Worm (Caenorhabditis elegans): ENCODE results near the gene Y69A2AR.28.

Gene Y69A2AR.28

ce11 chrIV:2639666-2640273 lies 26.9 kb upstream of the Y69A2AR.28 start (continued):
- TF ChIP-seq nhr-41 (GFP tag; IDR thresholded peaks at IDR 0.05) = peak; percentile 94; the same call in 1 of the 2 replicates
- TF ChIP-seq egl-27 (tag; optimal IDR thresholded peaks at IDR 0.05) = no peak
- TF ChIP-seq lin-13 (GFP tag; optimal IDR thresholded peaks at IDR 0.05) = no peak
- peak; percentile 88 for TF ChIP-seq Y48G9A.11 (GFP tag; IDR thresholded peaks at IDR 0.05)
- no peak for TF ChIP-seq nhr-76 (tag; optimal IDR thresholded peaks at IDR 0.05)
- TF ChIP-seq nhr-102 (tag; optimal IDR thresholded peaks at IDR 0.05) = peak; percentile 68
- peak; percentile 76 for TF ChIP-seq tra-1 (GFP tag; IDR thresholded peaks at IDR 0.05)
- TF ChIP-seq daf-16 (GFP tag; optimal IDR thresholded peaks at IDR 0.05) = peak in 1 of 2 experiments; percentile 77
- peak; percentile 37 for TF ChIP-seq daf-16 (tag; optimal IDR thresholded peaks at IDR 0.05)
- TF ChIP-seq lin-29 (GFP tag; IDR thresholded peaks at IDR 0.05) = peak; percentile 35; the same call in 1 of the 2 replicates
- TF ChIP-seq unc-39 (tag; optimal IDR thresholded peaks at IDR 0.05) = no peak
- TF ChIP-seq ceh-44 (GFP tag; IDR thresholded peaks at IDR 0.05) = peak; percentile 85
- TF ChIP-seq T20F7.1 (GFP tag; optimal IDR thresholded peaks at IDR 0.05) = peak; percentile 0
- TF ChIP-seq F37D6.2 (tag; optimal IDR thresholded peaks at IDR 0.05) = peak; percentile 40
- TF ChIP-seq F10B5.3 (tag; optimal IDR thresholded peaks at IDR 0.05) = no peak
- TF ChIP-seq lin-39 (tag; optimal IDR thresholded peaks at IDR 0.05) = no peak
- no peak for TF ChIP-seq zfp-2 (tag; optimal IDR thresholded peaks at IDR 0.05)
- no peak for TF ChIP-seq fkh-10 (GFP tag; optimal IDR thresholded peaks at IDR 0.05)
- TF ChIP-seq lin-38 (GFP tag; IDR thresholded peaks at IDR 0.05) = peak; percentile 83
- no peak for TF ChIP-seq attf-4 (tag; optimal IDR thresholded peaks at IDR 0.05)
- TF ChIP-seq madf-9 (GFP tag; conservative IDR thresholded peaks at IDR 0.05) = peak; percentile 79
- no peak for TF ChIP-seq snpc-4 (tag; optimal IDR thresholded peaks at IDR 0.05)
- TF ChIP-seq lin-1 (GFP tag; IDR thresholded peaks at IDR 0.05) = no peak
- TF ChIP-seq arid-1 (GFP tag; conservative IDR thresholded peaks at IDR 0.05) = peak; percentile 83
- peak; percentile 59; the same call in 1 of the 2 replicates for TF ChIP-seq dmd-9 (GFP tag; IDR thresholded peaks at IDR 0.05)
- no peak for TF ChIP-seq nhr-25 (tag; optimal IDR thresholded peaks at IDR 0.05; ENCODE audit: borderline replicate concordance, insufficient read depth)
- TF ChIP-seq D1046.2 (GFP tag; IDR thresholded peaks at IDR 0.05) = peak; percentile 85
- no peak for TF ChIP-seq unc-62 (GFP tag; optimal IDR thresholded peaks at IDR 0.05 in 1 of 2)
- no peak for TF ChIP-seq unc-62 (tag; optimal IDR thresholded peaks at IDR 0.05)
- TF ChIP-seq hif-1 (tag; optimal IDR thresholded peaks at IDR 0.05) = no peak
- no peak for TF ChIP-seq ztf-7 (tag; optimal IDR thresholded peaks at IDR 0.05)
- peak; percentile 31 for TF ChIP-seq mep-1 (tag; optimal IDR thresholded peaks at IDR 0.05)
- no peak; the same call in 1 of the 2 replicates for TF ChIP-seq T26A8.4 (GFP tag; IDR thresholded peaks at IDR 0.05)
- peak; percentile 58 for TF ChIP-seq gei-8 (GFP tag; optimal IDR thresholded peaks at IDR 0.05)
- peak; percentile 40; the same call in 1 of the 2 replicates for TF ChIP-seq set-16 (GFP tag; IDR thresholded peaks at IDR 0.05)
- TF ChIP-seq sdz-12 (GFP tag; optimal IDR thresholded peaks at IDR 0.05) = peak; percentile 65
- TF ChIP-seq zip-2 (tag; optimal IDR thresholded peaks at IDR 0.05) = no peak
- no peak for TF ChIP-seq daf-12 (tag; optimal IDR thresholded peaks at IDR 0.05)
- peak; percentile 97 for TF ChIP-seq ceh-28 (tag; optimal IDR thresholded peaks at IDR 0.05)
- TF ChIP-seq hlh-11 (tag; optimal IDR thresholded peaks at IDR 0.05) = peak; percentile 35
- no peak for TF ChIP-seq cey-2 (tag; optimal IDR thresholded peaks at IDR 0.05; ENCODE audit: borderline replicate concordance, insufficient read depth)
- TF ChIP-seq mdt-29 (GFP tag; IDR thresholded peaks at IDR 0.05) = peak; percentile 40; the same call in 1 of the 2 replicates
- peak; percentile 57; the same call in 1 of the 2 replicates for TF ChIP-seq nhr-42 (GFP tag; IDR thresholded peaks at IDR 0.05)
- no peak for TF ChIP-seq saeg-2 (GFP tag; IDR thresholded peaks at IDR 0.05)
- TF ChIP-seq F44E2.7 (GFP tag; IDR thresholded peaks at IDR 0.05) = peak; percentile 98
- TF ChIP-seq unc-130 (GFP tag; optimal IDR thresholded peaks at IDR 0.05) = peak; percentile 10
- TF ChIP-seq ceh-32 (tag; optimal IDR thresholded peaks at IDR 0.05; ENCODE audit: poor library complexity) = no peak
- TF ChIP-seq aly-2 (tag; optimal IDR thresholded peaks at IDR 0.05) = no peak
- no peak for TF ChIP-seq skn-1 (tag; optimal IDR thresholded peaks at IDR 0.05)
- TF ChIP-seq R02D3.7 (tag; optimal IDR thresholded peaks at IDR 0.05) = no peak
- peak; percentile 53 for TF ChIP-seq dmd-6 (GFP tag; IDR thresholded peaks at IDR 0.05)
